Worm (Caenorhabditis elegans) whole organism, midembryonic: ENCODE measurements around the gene str-4.

Experiments
- T22C8.4 ChIP-seq: fragments of 200-800 bp; sonication (Bioruptor generic); IDR thresholded peaks from 2 replicates; pipeline ENCODE4 v1.3.6; 2022; ENCODE audit warnings: missing genetic modification characterization, missing compliant biosample characterization
- flt-1 ChIP-seq: fragments of 200-800 bp; sonication (Bioruptor generic); IDR thresholded peaks from 2 replicates; pipeline ENCODE4 v1.3.6; 2022; ENCODE audit warnings: missing genetic modification characterization, missing compliant biosample characterization
- ref-1 ChIP-seq: fragments of 200-800 bp; sonication (Bioruptor generic); conservative IDR thresholded peaks from 2 replicates; pipeline ENCODE4 v1.3.6; 2022; ENCODE audit warnings: missing genetic modification reagents, missing genetic modification characterization, missing compliant biosample characterization
- tab-1 ChIP-seq: fragments of 200-800 bp; sonication (Bioruptor generic); IDR thresholded peaks from 2 replicates; pipeline ENCODE4 v1.3.6; 2022; ENCODE audit warnings: missing genetic modification characterization, missing compliant biosample characterization
- ztf-23 ChIP-seq: fragments of 200-800 bp; sonication (Bioruptor generic); IDR thresholded peaks from 2 replicates; pipeline ENCODE4 v1.3.6; 2022; ENCODE audit warnings: missing genetic modification reagents, missing genetic modification characterization, missing compliant biosample characterization
- ztf-29 ChIP-seq: fragments of 200-800 bp; sonication (Bioruptor generic); IDR thresholded peaks from 2 replicates; pipeline ENCODE4 v1.3.6; 2022; ENCODE audit warnings: missing genetic modification reagents, missing genetic modification characterization, missing compliant biosample characterization

- no peak for TF ChIP-seq tab-1
- no peak for TF ChIP-seq ref-1 (GFP tag; lab: Robert Waterston, UW)
- no peak for TF ChIP-seq ztf-23 (GFP tag; lab: Robert Waterston, UW)
- no peak for TF ChIP-seq flt-1 (GFP tag; lab: Robert Waterston, UW)
- TF ChIP-seq ztf-29: no peak
- no peak for TF ChIP-seq T22C8.4 (GFP tag; lab: Robert Waterston, UW)
These were observed 31.8 kb upstream of the str-4 start for ce11 chrV:13371336-13371735.
